Fruit fly (Drosophila melanogaster) whole organism, embryonic: ENCODE results near the gene CG43331.

Source experiments
- Abd-B ChIP-seq: fragments of 200-800 bp; sonication (Bioruptor generic); optimal IDR thresholded peaks from 2 replicates; lab custom pipeline; 2018; ENCODE audit warnings: missing biosample characterization, mild to moderate bottlenecking, missing genetic modification characterization, moderate library complexity
- Atf3 ChIP-seq: fragments of 200-800 bp; sonication (Bioruptor generic); optimal IDR thresholded peaks from 3 replicates; lab custom pipeline; 2016; ENCODE audit warnings: missing biosample characterization, missing genetic modification characterization
- C15 ChIP-seq: fragments of 200-800 bp; sonication (Bioruptor generic); IDR thresholded peaks from 3 replicates; pipeline ENCODE4 v1.3.6; 2022; ENCODE audit warnings: missing biosample characterization, missing genetic modification characterization
- CG10147 ChIP-seq: fragments of 200-800 bp; sonication (Bioruptor generic); optimal IDR thresholded peaks from 2 replicates; lab custom pipeline; 2019; ENCODE audit warnings: missing biosample characterization, mild to moderate bottlenecking, missing genetic modification characterization, moderate library complexity
- CG10543 ChIP-seq: fragments of 200-800 bp; sonication (Bioruptor generic); optimal IDR thresholded peaks from 3 replicates; lab custom pipeline; 2017; ENCODE audit warnings: missing biosample characterization, mild to moderate bottlenecking, missing genetic modification characterization, moderate library complexity
- CG11398 ChIP-seq: fragments of 200-800 bp; sonication (Bioruptor generic); optimal IDR thresholded peaks from 2 replicates; lab custom pipeline; 2016; ENCODE audit warnings: missing biosample characterization, missing genetic modification characterization
- CG11695 ChIP-seq: fragments of 200-800 bp; sonication (Bioruptor generic); IDR thresholded peaks from 3 replicates; pipeline ENCODE4 v1.3.6; 2022; ENCODE audit warnings: missing biosample characterization, missing genetic modification characterization
- CG15073 ChIP-seq: fragments of 200-800 bp; sonication (Bioruptor generic); optimal IDR thresholded peaks from 2 replicates; lab custom pipeline; 2016; ENCODE audit warnings: missing biosample characterization, missing genetic modification characterization
- CG17361 ChIP-seq: fragments of 200-800 bp; sonication (Bioruptor generic); IDR thresholded peaks from 3 replicates; pipeline ENCODE4 v1.3.6; 2022; ENCODE audit warnings: missing biosample characterization, missing genetic modification characterization
- CG17612 ChIP-seq: fragments of 200-800 bp; sonication (Bioruptor generic); IDR thresholded peaks from 2 replicates; pipeline ENCODE4 v1.3.6; 2022; ENCODE audit warnings: missing biosample characterization, missing genetic modification characterization
- CG17829 ChIP-seq: fragments of 200-800 bp; optimal IDR thresholded peaks from 2 replicates; lab custom pipeline; 2019; ENCODE audit warnings: missing biosample characterization, mild to moderate bottlenecking, missing genetic modification characterization, moderate library complexity
- CG2120 ChIP-seq: fragments of 200-800 bp; sonication (Bioruptor generic); optimal IDR thresholded peaks from 3 replicates; lab custom pipeline; 2016; ENCODE audit warnings: missing biosample characterization, missing genetic modification characterization
- CG30020 ChIP-seq: fragments of 200-800 bp; optimal IDR thresholded peaks from 2 replicates; lab custom pipeline; 2019; ENCODE audit warnings: missing biosample characterization, mild to moderate bottlenecking, missing genetic modification characterization, moderate library complexity
- CG31441 ChIP-seq: fragments of 200-800 bp; sonication (Bioruptor generic); IDR thresholded peaks from 2 replicates; pipeline ENCODE4 v1.3.6; 2022; ENCODE audit warnings: missing biosample characterization, missing genetic modification characterization
- CG4404 ChIP-seq: fragments of 200-800 bp; sonication (Bioruptor generic); IDR thresholded peaks from 2 replicates; pipeline ENCODE4 v1.3.6; 2022; ENCODE audit warnings: missing biosample characterization, missing genetic modification characterization
- CG4424 ChIP-seq: fragments of 200-800 bp; sonication (Bioruptor generic); optimal IDR thresholded peaks from 3 replicates; lab custom pipeline; 2016; ENCODE audit warnings: missing biosample characterization, missing genetic modification characterization
- CG6272 ChIP-seq: fragments of 200-800 bp; sonication (Bioruptor generic); IDR thresholded peaks from 2 replicates; pipeline ENCODE4 v1.3.6; 2022; ENCODE audit warnings: missing biosample characterization, missing genetic modification characterization
- CG7556 ChIP-seq: fragments of 200-800 bp; sonication (Bioruptor generic); optimal IDR thresholded peaks from 2 replicates; lab custom pipeline; 2017; ENCODE audit warnings: missing biosample characterization, mild to moderate bottlenecking, missing genetic modification characterization
- CG8290 ChIP-seq, 3 experiments: fragments of 200-800 bp; sonication (Bioruptor generic); optimal IDR thresholded peaks; 2 replicates each; lab custom pipeline; 2016 to 2019; ENCODE audit warnings: missing biosample characterization in 3 of 3, missing genetic modification characterization in 3 of 3, mild to moderate bottlenecking in 2 of 3, moderate library complexity in 1 of 3
- CG8478 ChIP-seq: fragments of >200 bp; optimal IDR thresholded peaks from 2 replicates; lab custom pipeline; 2018
- CG9797 ChIP-seq: fragments of 200-800 bp; sonication (Bioruptor generic); optimal IDR thresholded peaks from 3 replicates; lab custom pipeline; 2018; ENCODE audit warnings: missing biosample characterization, mild to moderate bottlenecking, missing genetic modification characterization
- Dp ChIP-seq: fragments of 200-800 bp; sonication (Bioruptor generic); optimal IDR thresholded peaks from 2 replicates; lab custom pipeline; 2018; ENCODE audit warnings: missing biosample characterization, mild to moderate bottlenecking, missing genetic modification characterization, moderate library complexity
- Gug ChIP-seq: fragments of 200-800 bp; sonication (Bioruptor generic); IDR thresholded peaks from 4 replicates; pipeline ENCODE4 v1.3.6; 2022; ENCODE audit warnings: missing biosample characterization, missing genetic modification characterization
- HmgZ ChIP-seq: fragments of 200-800 bp; sonication (Bioruptor generic); optimal IDR thresholded peaks from 2 replicates; lab custom pipeline; 2018; ENCODE audit warnings: missing biosample characterization, mild to moderate bottlenecking, missing genetic modification characterization
- Hr78 ChIP-seq, 2 experiments: fragments of 200-800 bp in 1 of 2; fragments of >200 bp in 1 of 2; sonication (Bioruptor generic) in 1 of 2; optimal IDR thresholded peaks; 2 replicates each; lab custom pipeline; 2017 to 2019; ENCODE audit warnings: missing biosample characterization in 2 of 2, missing genetic modification characterization in 2 of 2, mild to moderate bottlenecking in 1 of 2, moderate library complexity in 1 of 2
- Jarid2 ChIP-seq: fragments of 200-800 bp; sonication (Bioruptor generic); optimal IDR thresholded peaks from 3 replicates; lab custom pipeline; 2017; ENCODE audit warnings: mild to moderate bottlenecking, missing biosample characterization, missing genetic modification reagents, missing genetic modification characterization
- MBD-R2 ChIP-seq: fragments of 200-800 bp; sonication (Bioruptor generic); IDR thresholded peaks from 2 replicates; pipeline ENCODE4 v1.3.6; 2022; ENCODE audit warnings: missing biosample characterization, missing genetic modification characterization
- Neu2 ChIP-seq: fragments of 200-800 bp; sonication (Bioruptor generic); optimal IDR thresholded peaks from 3 replicates; lab custom pipeline; 2016; ENCODE audit warnings: missing biosample characterization, missing genetic modification characterization, borderline replicate concordance
- Nf-YA ChIP-seq: fragments of 200-800 bp; sonication (Bioruptor generic); IDR thresholded peaks from 2 replicates; pipeline ENCODE4 v1.3.6; 2022; ENCODE audit warnings: missing biosample characterization, missing genetic modification characterization
- Nf-YB ChIP-seq: fragments of 200-800 bp; sonication (Bioruptor generic); optimal IDR thresholded peaks from 3 replicates; lab custom pipeline; 2019; ENCODE audit warnings: missing biosample characterization, mild to moderate bottlenecking, missing genetic modification characterization, moderate library complexity
- Nf-YC ChIP-seq: fragments of 200-800 bp; optimal IDR thresholded peaks from 3 replicates; lab custom pipeline; 2019; ENCODE audit warnings: missing biosample characterization, mild to moderate bottlenecking, missing genetic modification characterization, moderate library complexity
- Oli ChIP-seq: fragments of 200-800 bp; sonication (Bioruptor generic); optimal IDR thresholded peaks from 2 replicates; lab custom pipeline; 2018; ENCODE audit warnings: missing biosample characterization, mild to moderate bottlenecking, missing genetic modification characterization, moderate library complexity
- Rx ChIP-seq: fragments of 200-800 bp; sonication (Bioruptor generic); IDR thresholded peaks from 2 replicates; pipeline ENCODE4 v1.3.6; 2022; ENCODE audit warnings: missing biosample characterization, missing genetic modification characterization
- Six4 ChIP-seq: fragments of 200-800 bp; sonication (Bioruptor generic); optimal IDR thresholded peaks from 2 replicates; lab custom pipeline; 2016; ENCODE audit warnings: missing biosample characterization, missing genetic modification characterization
- Usf ChIP-seq: fragments of 200-800 bp; sonication (Bioruptor generic); optimal IDR thresholded peaks from 2 replicates; lab custom pipeline; 2017; ENCODE audit warnings: missing genotype, missing biosample characterization, missing genetic modification characterization
- btn ChIP-seq: fragments of 200-800 bp; sonication (Bioruptor generic); optimal IDR thresholded peaks from 2 replicates; lab custom pipeline; 2016; ENCODE audit warnings: missing biosample characterization, missing genetic modification characterization
- dm ChIP-seq: fragments of 200-800 bp; sonication (Bioruptor generic); optimal IDR thresholded peaks from 3 replicates; lab custom pipeline; 2016; ENCODE audit warnings: missing biosample characterization, missing genetic modification characterization
- dpn ChIP-seq, 2 experiments: fragments of 200-800 bp; sonication (Bioruptor generic); optimal IDR thresholded peaks; 3 replicates each; lab custom pipeline; 2016; ENCODE audit warnings: missing biosample characterization in 2 of 2, missing genetic modification characterization in 2 of 2
- gt ChIP-seq: fragments of 200-800 bp; sonication (Bioruptor generic); IDR thresholded peaks from 2 replicates; pipeline ENCODE4 v1.3.6; 2022; ENCODE audit warnings: missing biosample characterization, missing genetic modification characterization
- her ChIP-seq: fragments of 200-800 bp; sonication (Bioruptor generic); optimal IDR thresholded peaks from 2 replicates; lab custom pipeline; 2016; ENCODE audit warnings: missing biosample characterization, missing genetic modification characterization
- jigr1 ChIP-seq: fragments of 200-800 bp; sonication (Bioruptor generic); IDR thresholded peaks from 3 replicates; pipeline ENCODE4 v1.3.6; 2022; ENCODE audit warnings: missing biosample characterization, missing genetic modification characterization
- kay ChIP-seq: fragments of 200-800 bp; sonication (Bioruptor generic); optimal IDR thresholded peaks from 2 replicates; lab custom pipeline; 2016; ENCODE audit warnings: missing biosample characterization, missing genetic modification characterization
- lola ChIP-seq, 3 experiments: fragments of >200 bp in 2 of 3; fragments of 200-800 bp in 1 of 3; sonication (Bioruptor generic) in 1 of 3; optimal IDR thresholded peaks; 2 replicates each; lab custom pipeline; 2017 to 2019; ENCODE audit warnings: missing biosample characterization in 3 of 3, missing genetic modification characterization in 3 of 3, mild to moderate bottlenecking in 1 of 3, moderate library complexity in 1 of 3
- nau ChIP-seq: fragments of 200-800 bp; sonication (Bioruptor generic); optimal IDR thresholded peaks from 3 replicates; lab custom pipeline; 2017; ENCODE audit warnings: missing biosample characterization, mild to moderate bottlenecking, missing genetic modification characterization, missing genetic modification reagents
- pan ChIP-seq, 4 experiments: fragments of >200 bp in 3 of 4; fragments of 200-800 bp in 1 of 4; sonication (Bioruptor generic) in 1 of 4; optimal IDR thresholded peaks in 3 of 4; IDR thresholded peaks in 1 of 4; 2 replicates each; pipeline versions ENCODE4 v1.3.6 to Lab custom; 2017 to 2022; ENCODE audit warnings: missing biosample characterization in 2 of 4, missing genetic modification characterization in 2 of 4, mixed read lengths in 1 of 4
- run ChIP-seq: fragments of 200-800 bp; sonication (Bioruptor generic); optimal IDR thresholded peaks from 3 replicates; lab custom pipeline; 2018; ENCODE audit warnings: missing biosample characterization, mild to moderate bottlenecking, missing genetic modification characterization
- sd ChIP-seq: fragments of 200-800 bp; sonication (Bioruptor generic); optimal IDR thresholded peaks from 3 replicates; lab custom pipeline; 2018; ENCODE audit warnings: missing biosample characterization, mild to moderate bottlenecking, missing genetic modification characterization, moderate library complexity
- sr ChIP-seq: fragments of 200-800 bp; sonication (Bioruptor generic); IDR thresholded peaks from 3 replicates; pipeline ENCODE4 v1.3.6; 2022; ENCODE audit warnings: missing biosample characterization, missing genetic modification characterization
- unc-4 ChIP-seq: fragments of 200-800 bp; sonication (Bioruptor generic); IDR thresholded peaks from 2 replicates; pipeline ENCODE4 v1.3.6; 2022; ENCODE audit warnings: missing biosample characterization, missing genetic modification characterization; ENCODE audit not compliant: partially characterized antibody
- z ChIP-seq: fragments of 200-800 bp; sonication (Bioruptor generic); IDR thresholded peaks from 3 replicates; pipeline ENCODE4 v1.3.6; 2022; ENCODE audit warnings: missing biosample characterization, missing genetic modification characterization

Gene CG43331

DNA sequence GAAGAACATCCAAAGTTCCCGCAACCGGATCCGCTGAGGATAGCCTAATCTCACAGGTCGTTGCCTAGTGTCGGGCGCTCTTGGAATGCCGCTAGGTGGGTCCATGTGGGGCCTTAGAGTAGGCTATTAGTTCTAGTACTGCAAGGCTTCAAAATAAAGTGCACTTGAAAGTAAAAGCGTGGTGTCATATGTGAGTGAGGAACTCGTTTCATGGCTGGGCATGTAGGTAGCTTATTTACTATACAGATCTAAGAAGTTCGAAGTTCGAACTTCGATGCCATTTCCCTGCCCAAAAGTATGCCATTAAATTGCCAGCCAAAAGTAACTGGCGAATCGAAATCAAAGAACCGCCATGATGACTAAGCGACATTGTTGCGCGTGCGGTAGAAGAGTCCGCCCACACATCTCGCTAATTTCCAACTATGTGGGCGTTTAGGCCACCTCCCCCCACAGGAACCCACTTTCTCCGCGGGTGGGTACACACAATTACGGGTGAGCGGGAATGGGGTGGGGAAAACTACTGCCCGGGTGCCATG lies 47.6 kb downstream of the CG43331 start (continued):
- no peak for TF ChIP-seq CG7556
- TF ChIP-seq nau = no peak
- TF ChIP-seq Nf-YC (tag; lab: Kevin White, UChicago) = peak; percentile 31
- peak; percentile 25 for TF ChIP-seq Nf-YB
- peak; percentile 13 for TF ChIP-seq sd (tag; lab: Kevin White, UChicago)
- TF ChIP-seq Abd-B (GFP tag; lab: Kevin White, UChicago) = no peak
- TF ChIP-seq CG17612 (GFP tag; lab: Robert Waterston, UW) = peak; percentile 34; the same call in 1 of the 2 replicates
- no peak for TF ChIP-seq CG15073 (GFP tag; lab: Kevin White, UChicago)
- TF ChIP-seq run = no peak
- no peak for TF ChIP-seq Rx (GFP tag; lab: Robert Waterston, UW)
- peak in 1 of 2 experiments; percentile 13 for TF ChIP-seq Hr78 (GFP tag; optimal IDR thresholded peaks at IDR 0.05; lab: Kevin White, UChicago)
- no peak for TF ChIP-seq her (GFP tag; lab: Kevin White, UChicago)
- TF ChIP-seq CG11398 (GFP tag; lab: Kevin White, UChicago) = no peak
- TF ChIP-seq dm (GFP tag; lab: Kevin White, UChicago) = no peak
- TF ChIP-seq unc-4 (GFP tag; lab: Robert Waterston, UW) = no peak
- no peak for TF ChIP-seq CG4404
- TF ChIP-seq CG8478 (lab: Kevin White, UChicago) = peak; percentile 74
- no peak for TF ChIP-seq CG31441 (GFP tag; lab: Robert Waterston, UW)
- peak; percentile 29 for TF ChIP-seq HmgZ (tag; lab: Kevin White, UChicago)
- TF ChIP-seq CG8290 (GFP tag; optimal IDR thresholded peaks at IDR 0.05; lab: Kevin White, UChicago) = no peak
- TF ChIP-seq CG8290 (tag; optimal IDR thresholded peaks at IDR 0.05; lab: Kevin White, UChicago) = peak in 1 of 2 experiments; percentile 48
- no peak for TF ChIP-seq Dp (GFP tag; lab: Kevin White, UChicago)
- no peak for TF ChIP-seq Nf-YA (GFP tag; lab: Robert Waterston, UW)
- TF ChIP-seq Oli (tag; lab: Kevin White, UChicago) = no peak
- TF ChIP-seq CG11695 (GFP tag; lab: Robert Waterston, UW) = no peak
- no peak for TF ChIP-seq Gug
- peak; percentile 23 for TF ChIP-seq kay (GFP tag; lab: Kevin White, UChicago)
- no peak for TF ChIP-seq Atf3 (GFP tag; lab: Kevin White, UChicago)
- TF ChIP-seq CG10147 (GFP tag; lab: Kevin White, UChicago) = no peak
- no peak for TF ChIP-seq jigr1 (GFP tag; lab: Robert Waterston, UW)
- TF ChIP-seq CG30020 (tag; lab: Kevin White, UChicago) = no peak
- no peak for TF ChIP-seq pan (optimal IDR thresholded peaks at IDR 0.05; lab: Kevin White, UChicago)
- no peak for TF ChIP-seq pan (GFP tag; optimal IDR thresholded peaks at IDR 0.05 in 1 of 2, IDR thresholded peaks at IDR 0.05 in 1 of 2)
- no peak for TF ChIP-seq btn (GFP tag; lab: Kevin White, UChicago)
- peak in 1 of 3 experiments; percentile 14 for TF ChIP-seq lola (GFP tag; optimal IDR thresholded peaks at IDR 0.05; lab: Kevin White, UChicago)
- no peak for TF ChIP-seq dpn (GFP tag; optimal IDR thresholded peaks at IDR 0.05; lab: Kevin White, UChicago)
- TF ChIP-seq gt (GFP tag; lab: Robert Waterston, UW) = no peak
- no peak for TF ChIP-seq Six4 (GFP tag; lab: Kevin White, UChicago)
- TF ChIP-seq CG4424 (GFP tag; lab: Kevin White, UChicago) = no peak
- TF ChIP-seq C15 (GFP tag; lab: Robert Waterston, UW) = no peak
- no peak for TF ChIP-seq z (GFP tag; lab: Robert Waterston, UW)
- no peak for TF ChIP-seq CG10543 (GFP tag; lab: Kevin White, UChicago)
- TF ChIP-seq MBD-R2 (GFP tag; lab: Robert Waterston, UW) = no peak
- TF ChIP-seq Neu2 (GFP tag; lab: Kevin White, UChicago) = no peak
- no peak for TF ChIP-seq Usf
- TF ChIP-seq CG2120 (GFP tag; lab: Kevin White, UChicago) = no peak
- TF ChIP-seq CG17829 (tag; lab: Kevin White, UChicago) = no peak
- TF ChIP-seq Jarid2 (GFP tag; lab: Kevin White, UChicago) = no peak
- TF ChIP-seq CG17361 (GFP tag; lab: Robert Waterston, UW) = no peak
- no peak for TF ChIP-seq CG6272 (GFP tag; lab: Robert Waterston, UW)
- 0 out of 3 replicates have a peak, but pooled peaks have one; percentile 9 for TF ChIP-seq sr (GFP tag; lab: Robert Waterston, UW)
- no peak for TF ChIP-seq CG9797 (GFP tag; lab: Kevin White, UChicago)
